Fruit fly (Drosophila melanogaster): ENCODE measurements around the gene CG42673.

DNA sequence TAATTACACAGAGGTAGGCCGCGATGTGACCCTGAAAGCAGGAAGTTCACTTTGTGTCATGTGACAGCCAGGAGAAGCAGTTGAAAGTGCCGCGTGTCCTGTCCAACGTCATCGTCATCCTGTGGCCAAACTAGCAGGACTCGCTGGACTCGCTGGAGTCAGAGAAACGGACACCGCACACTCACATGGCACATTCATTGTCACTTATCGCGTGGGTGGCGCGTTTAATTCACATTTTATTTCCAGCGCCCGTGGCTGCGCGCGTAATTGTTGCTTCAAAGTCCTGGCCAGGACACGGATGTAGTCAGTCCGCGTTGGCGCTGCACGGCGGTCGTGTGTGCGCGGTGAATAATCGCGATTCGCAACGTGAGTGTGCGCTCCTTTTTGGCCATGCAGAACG, 50.4 kb downstream of the CG42673 start, which contains the start of gene Tmc:
- TF ChIP-seq Pif1A (GFP tag; optimal IDR thresholded peaks at IDR 0.05) (no peak), fd96Ca (GFP tag; IDR thresholded peaks at IDR 0.05) (no peak), CG17806 (tag; optimal IDR thresholded peaks at IDR 0.05) (no peak), rn (GFP tag; IDR thresholded peaks at IDR 0.05) (no peak), CG12605 (GFP tag; IDR thresholded peaks at IDR 0.05) (no peak), CG32121 (GFP tag; IDR thresholded peaks at IDR 0.05) (no peak), EcR (GFP tag; optimal IDR thresholded peaks at IDR 0.05) (no peak), CG14655 (GFP tag; optimal IDR thresholded peaks at IDR 0.05) (no peak)
